Fruit fly (Drosophila melanogaster) whole organism, embryonic: Measurements from ENCODE around the gene Rad60.

Experiments
- B-H1 ChIP-seq: fragments of 200-800 bp; sonication (Bioruptor generic); IDR thresholded peaks from 3 replicates; pipeline ENCODE4 v1.3.6; 2022; ENCODE audit warnings: missing biosample characterization, missing genetic modification characterization
- Bdp1 ChIP-seq: fragments of 200-800 bp; sonication (Bioruptor generic); optimal IDR thresholded peaks from 3 replicates; lab custom pipeline; 2016; ENCODE audit warnings: missing biosample characterization, missing genetic modification characterization
- CG1024 ChIP-seq: fragments of 200-800 bp; sonication (Bioruptor generic); IDR thresholded peaks from 2 replicates; pipeline ENCODE4 v1.3.6; 2022; ENCODE audit warnings: missing biosample characterization, missing genetic modification characterization
- CG10267 ChIP-seq: fragments of 200-800 bp; sonication (Bioruptor generic); optimal IDR thresholded peaks from 2 replicates; lab custom pipeline; 2018; ENCODE audit warnings: missing biosample characterization, mild to moderate bottlenecking, missing genetic modification characterization, moderate library complexity
- CG11695 ChIP-seq: fragments of 200-800 bp; sonication (Bioruptor generic); IDR thresholded peaks from 3 replicates; pipeline ENCODE4 v1.3.6; 2022; ENCODE audit warnings: missing biosample characterization, missing genetic modification characterization
- CG12744 ChIP-seq: fragments of 200-800 bp; sonication (Bioruptor generic); optimal IDR thresholded peaks from 2 replicates; lab custom pipeline; 2016; ENCODE audit warnings: missing biosample characterization, missing genetic modification characterization
- CG30020 ChIP-seq: fragments of 200-800 bp; optimal IDR thresholded peaks from 2 replicates; lab custom pipeline; 2019; ENCODE audit warnings: missing biosample characterization, mild to moderate bottlenecking, missing genetic modification characterization, moderate library complexity
- CG30403 ChIP-seq: fragments of 200-800 bp; sonication (Bioruptor generic); optimal IDR thresholded peaks from 3 replicates; lab custom pipeline; 2016; ENCODE audit warnings: missing biosample characterization, missing genetic modification characterization
- CG32532 ChIP-seq: fragments of 200-800 bp; sonication (Bioruptor generic); IDR thresholded peaks from 2 replicates; pipeline ENCODE4 v1.3.6; 2022; ENCODE audit warnings: missing biosample characterization, missing genetic modification characterization
- CG33213 ChIP-seq: fragments of 200-800 bp; sonication (Bioruptor generic); optimal IDR thresholded peaks from 3 replicates; lab custom pipeline; 2016; ENCODE audit warnings: missing biosample characterization, missing genetic modification characterization
- CG3838 ChIP-seq: fragments of 200-800 bp; sonication (Bioruptor generic); optimal IDR thresholded peaks from 3 replicates; lab custom pipeline; 2016; ENCODE audit warnings: missing biosample characterization, missing genetic modification characterization
- CG3995 ChIP-seq: fragments of 200-800 bp; sonication (Bioruptor generic); optimal IDR thresholded peaks from 3 replicates; lab custom pipeline; 2016; ENCODE audit warnings: missing biosample characterization, missing genetic modification characterization
- CG4328 ChIP-seq: fragments of 200-800 bp; sonication (Bioruptor generic); optimal IDR thresholded peaks from 3 replicates; lab custom pipeline; 2017; ENCODE audit warnings: missing biosample characterization, missing genetic modification reagents, missing genetic modification characterization
- CG43689 ChIP-seq: fragments of 200-800 bp; sonication (Bioruptor generic); IDR thresholded peaks from 2 replicates; pipeline ENCODE4 v1.3.6; 2022; ENCODE audit warnings: missing biosample characterization, missing genetic modification characterization
- CG4730 ChIP-seq: fragments of 200-800 bp; sonication (Bioruptor generic); IDR thresholded peaks from 2 replicates; pipeline ENCODE4 v1.3.6; 2022; ENCODE audit warnings: missing biosample characterization, missing genetic modification characterization
- CG7271 ChIP-seq: fragments of 200-800 bp; sonication (Bioruptor generic); optimal IDR thresholded peaks from 2 replicates; lab custom pipeline; 2018; ENCODE audit warnings: missing biosample characterization, mild to moderate bottlenecking, missing genetic modification characterization, moderate library complexity
- CG8281 ChIP-seq: fragments of 200-800 bp; sonication (Bioruptor generic); optimal IDR thresholded peaks from 2 replicates; lab custom pipeline; 2018; ENCODE audit warnings: missing biosample characterization, mild to moderate bottlenecking, missing genetic modification characterization, moderate library complexity
- CHES-1-like ChIP-seq: fragments of 200-800 bp; sonication (Bioruptor generic); optimal IDR thresholded peaks from 2 replicates; lab custom pipeline; 2016; ENCODE audit warnings: missing biosample characterization, missing genetic modification characterization
- HLH3B ChIP-seq: fragments of 200-800 bp; sonication (Bioruptor generic); IDR thresholded peaks from 2 replicates; pipeline ENCODE4 v1.3.6; 2022; ENCODE audit warnings: missing biosample characterization, missing genetic modification characterization
- Hey ChIP-seq: fragments of 200-800 bp; sonication (Bioruptor generic); optimal IDR thresholded peaks from 3 replicates; lab custom pipeline; 2018; ENCODE audit warnings: missing biosample characterization, mild to moderate bottlenecking, missing genetic modification characterization
- Kr ChIP-seq: fragments of 200-800 bp; sonication (Bioruptor generic); optimal IDR thresholded peaks from 2 replicates; lab custom pipeline; 2017; ENCODE audit warnings: missing biosample characterization, mild to moderate bottlenecking, missing genetic modification characterization
- Meics ChIP-seq: fragments of 200-800 bp; sonication (Bioruptor generic); optimal IDR thresholded peaks from 2 replicates; lab custom pipeline; 2017; ENCODE audit warnings: missing biosample characterization, mild to moderate bottlenecking, missing genetic modification characterization
- Opbp ChIP-seq: fragments of 200-800 bp; sonication (Bioruptor generic); IDR thresholded peaks from 3 replicates; pipeline ENCODE4 v1.3.6; 2022; ENCODE audit warnings: missing biosample characterization, missing genetic modification characterization; ENCODE audit not compliant: partially characterized antibody
- PHDP ChIP-seq: fragments of 200-800 bp; sonication (Bioruptor generic); optimal IDR thresholded peaks from 3 replicates; lab custom pipeline; 2018; ENCODE audit warnings: missing biosample characterization, mild to moderate bottlenecking, missing genetic modification characterization, moderate library complexity
- Pdp1 ChIP-seq, 2 experiments: fragments of 200-800 bp; sonication (Bioruptor generic); optimal IDR thresholded peaks; 3 replicates each; lab custom pipeline; 2016; ENCODE audit warnings: missing biosample characterization in 2 of 2, missing genetic modification characterization in 2 of 2, mild to moderate bottlenecking in 1 of 2, moderate library complexity in 1 of 2
- Poxn ChIP-seq: fragments of 200-800 bp; sonication (Bioruptor generic); IDR thresholded peaks from 2 replicates; pipeline ENCODE4 v1.3.6; 2022; ENCODE audit warnings: missing biosample characterization, missing genetic modification characterization
- Xrp1 ChIP-seq: fragments of 200-800 bp; sonication (Bioruptor generic); IDR thresholded peaks from 2 replicates; pipeline ENCODE4 v1.3.6; 2022; ENCODE audit warnings: missing biosample characterization, missing genetic modification characterization
- abd-A ChIP-seq: fragments of 200-800 bp; sonication (Bioruptor generic); optimal IDR thresholded peaks from 3 replicates; lab custom pipeline; 2019; ENCODE audit warnings: missing biosample characterization, mild to moderate bottlenecking, missing genetic modification characterization, moderate library complexity
- ara ChIP-seq: fragments of 200-800 bp; sonication (Bioruptor generic); IDR thresholded peaks from 2 replicates; pipeline ENCODE4 v1.3.6; 2022; ENCODE audit warnings: missing biosample characterization, missing genetic modification characterization
- bcd ChIP-seq: fragments of 200-800 bp; sonication (Bioruptor generic); optimal IDR thresholded peaks from 2 replicates; lab custom pipeline; 2017; ENCODE audit warnings: missing biosample characterization, mild to moderate bottlenecking, missing genetic modification characterization
- cad ChIP-seq: fragments of >200 bp; optimal IDR thresholded peaks from 2 replicates; lab custom pipeline; 2017; ENCODE audit warnings: missing biosample characterization, missing genetic modification characterization
- dati ChIP-seq: fragments of 200-800 bp; sonication (Bioruptor generic); IDR thresholded peaks from 2 replicates; pipeline ENCODE4 v1.3.6; 2022; ENCODE audit warnings: missing biosample characterization, missing genetic modification characterization
- disco-r ChIP-seq: fragments of 200-800 bp; sonication (Bioruptor generic); optimal IDR thresholded peaks from 2 replicates; lab custom pipeline; 2016; ENCODE audit warnings: missing biosample characterization, missing genetic modification characterization
- dm ChIP-seq: fragments of 200-800 bp; sonication (Bioruptor generic); optimal IDR thresholded peaks from 3 replicates; lab custom pipeline; 2016; ENCODE audit warnings: missing biosample characterization, missing genetic modification characterization
- emc ChIP-seq: fragments of 200-800 bp; sonication (Bioruptor generic); optimal IDR thresholded peaks from 2 replicates; lab custom pipeline; 2016; ENCODE audit warnings: missing biosample characterization, missing genetic modification characterization
- fd102C ChIP-seq: fragments of 200-800 bp; sonication (Bioruptor generic); optimal IDR thresholded peaks from 2 replicates; lab custom pipeline; 2018; ENCODE audit warnings: missing biosample characterization, mild to moderate bottlenecking, missing genetic modification characterization, moderate library complexity
- gcm2 ChIP-seq: fragments of 200-800 bp; sonication (Bioruptor generic); optimal IDR thresholded peaks from 2 replicates; lab custom pipeline; 2016; ENCODE audit warnings: missing biosample characterization, missing genetic modification characterization
- gsb-n ChIP-seq: fragments of 200-800 bp; sonication (Bioruptor generic); optimal IDR thresholded peaks from 3 replicates; lab custom pipeline; 2018; ENCODE audit warnings: missing biosample characterization, mild to moderate bottlenecking, missing genetic modification characterization
- hbn ChIP-seq: fragments of 200-800 bp; sonication (Bioruptor generic); IDR thresholded peaks from 2 replicates; pipeline ENCODE4 v1.3.6; 2022; ENCODE audit warnings: missing biosample characterization, missing genetic modification characterization; ENCODE audit not compliant: partially characterized antibody
- lmd ChIP-seq: fragments of 200-800 bp; sonication (Bioruptor generic); IDR thresholded peaks from 2 replicates; pipeline ENCODE4 v1.3.6; 2022; ENCODE audit warnings: missing biosample characterization, missing genetic modification characterization
- nerfin-2 ChIP-seq: fragments of 200-800 bp; sonication (Bioruptor generic); IDR thresholded peaks from 2 replicates; pipeline ENCODE4 v1.3.6; 2022; ENCODE audit warnings: missing biosample characterization, missing genetic modification characterization; ENCODE audit not compliant: partially characterized antibody
- nmo ChIP-seq: fragments of 200-800 bp; sonication (Bioruptor generic); optimal IDR thresholded peaks from 2 replicates; lab custom pipeline; 2018; ENCODE audit warnings: missing biosample characterization, mild to moderate bottlenecking, missing genetic modification characterization, moderate library complexity
- onecut ChIP-seq: fragments of 200-800 bp; sonication (Bioruptor generic); IDR thresholded peaks from 2 replicates; pipeline ENCODE4 v1.3.6; 2022; ENCODE audit warnings: missing biosample characterization, missing genetic modification characterization
- org-1 ChIP-seq: fragments of 200-800 bp; sonication (Bioruptor generic); optimal IDR thresholded peaks from 2 replicates; lab custom pipeline; 2017; ENCODE audit warnings: missing biosample characterization, missing genetic modification characterization
- psq ChIP-seq: fragments of 200-800 bp; sonication (Bioruptor generic); optimal IDR thresholded peaks from 2 replicates; lab custom pipeline; 2017; ENCODE audit warnings: missing biosample characterization, missing genetic modification characterization
- sd ChIP-seq: fragments of 200-800 bp; sonication (Bioruptor generic); optimal IDR thresholded peaks from 3 replicates; lab custom pipeline; 2018; ENCODE audit warnings: missing biosample characterization, mild to moderate bottlenecking, missing genetic modification characterization, moderate library complexity
- so ChIP-seq: fragments of 200-800 bp; sonication (Bioruptor generic); IDR thresholded peaks from 3 replicates; pipeline ENCODE4 v1.3.6; 2022; ENCODE audit warnings: missing biosample characterization, missing genetic modification characterization
- tgo ChIP-seq: fragments of 200-800 bp; sonication (Bioruptor generic); IDR thresholded peaks from 3 replicates; pipeline ENCODE4 v1.3.6; 2022; ENCODE audit warnings: missing biosample characterization, missing genetic modification characterization
- trh ChIP-seq: fragments of 200-800 bp; sonication (Bioruptor generic); optimal IDR thresholded peaks from 2 replicates; lab custom pipeline; 2016; ENCODE audit warnings: missing biosample characterization, missing genetic modification characterization
- vvl ChIP-seq: fragments of 200-800 bp; sonication (Bioruptor generic); IDR thresholded peaks from 2 replicates; pipeline ENCODE4 v1.3.6; 2022; ENCODE audit warnings: missing biosample characterization, missing genetic modification characterization
- yki ChIP-seq: fragments of >200 bp; optimal IDR thresholded peaks from 3 replicates; lab custom pipeline; 2018
- zen2 ChIP-seq: fragments of 200-800 bp; sonication (Bioruptor generic); IDR thresholded peaks from 3 replicates; pipeline ENCODE4 v1.3.6; 2022; ENCODE audit warnings: missing biosample characterization, missing genetic modification characterization; ENCODE audit not compliant: partially characterized antibody

The Rad60 gene

dm6 chr3R:23211745-23212254, 39.5 kb downstream of the Rad60 start:
- TF ChIP-seq B-H1 (GFP tag; lab: Robert Waterston, UW) (no peak), CG30403 (GFP tag; lab: Kevin White, UChicago) (peak; percentile 74), abd-A (tag; lab: Kevin White, UChicago) (no peak), CG11695 (GFP tag; lab: Robert Waterston, UW) (0 out of 3 replicates have a peak, but pooled peaks have one; percentile 37), CG4328 (GFP tag; lab: Kevin White, UChicago) (peak; percentile 23), hbn (no peak), gsb-n (tag; lab: Kevin White, UChicago) (peak; percentile 21), onecut (peak; percentile 24; the same call in 1 of the 2 replicates), CG33213 (GFP tag; lab: Kevin White, UChicago) (peak; percentile 2), PHDP (tag; lab: Kevin White, UChicago) (peak; percentile 41), CG4730 (no peak), Pdp1 (GFP tag; optimal IDR thresholded peaks at IDR 0.05; lab: Kevin White, UChicago) (peak; percentile 40 to 52), disco-r (GFP tag; lab: Kevin White, UChicago) (no peak), CG3995 (no peak), CG8281 (tag; lab: Kevin White, UChicago) (no peak), trh (GFP tag; lab: Kevin White, UChicago) (no peak), CG1024 (GFP tag; lab: Robert Waterston, UW) (no peak), CHES-1-like (no peak), Opbp (GFP tag; lab: Robert Waterston, UW) (no peak), nmo (GFP tag; lab: Kevin White, UChicago) (peak; percentile 60), nerfin-2 (GFP tag; lab: Robert Waterston, UW) (no peak), yki (lab: Kevin White, UChicago) (no peak), sd (tag; lab: Kevin White, UChicago) (no peak), cad (GFP tag; lab: Kevin White, UChicago) (no peak), Xrp1 (GFP tag; lab: Robert Waterston, UW) (peak; percentile 60; the same call in 1 of the 2 replicates), CG32532 (GFP tag; lab: Robert Waterston, UW) (peak; percentile 58; the same call in 1 of the 2 replicates), bcd (GFP tag; lab: Kevin White, UChicago) (peak; percentile 47), emc (no peak), CG3838 (no peak), tgo (peak; percentile 61), psq (GFP tag; lab: Kevin White, UChicago) (no peak), CG30020 (no peak), CG7271 (no peak), CG43689 (GFP tag; lab: Robert Waterston, UW) (no peak), Kr (GFP tag; lab: Kevin White, UChicago) (no peak), org-1 (peak; percentile 26), so (no peak), CG12744 (GFP tag; lab: Kevin White, UChicago) (no peak), dati (GFP tag; lab: Robert Waterston, UW) (no peak), Hey (tag; lab: Kevin White, UChicago) (peak; percentile 12), Meics (GFP tag; lab: Kevin White, UChicago) (peak; percentile 76), vvl (GFP tag; lab: Robert Waterston, UW) (peak; percentile 75), ara (GFP tag; lab: Robert Waterston, UW) (no peak; the same call in 1 of the 2 replicates), lmd (GFP tag; lab: Robert Waterston, UW) (peak; percentile 42; the same call in 1 of the 2 replicates), gcm2 (GFP tag; lab: Kevin White, UChicago) (no peak), dm (no peak), zen2 (no peak), fd102C (GFP tag; lab: Kevin White, UChicago) (no peak), HLH3B (peak; percentile 64), CG10267 (peak; percentile 64), Poxn (GFP tag; lab: Robert Waterston, UW) (no peak), Bdp1 (GFP tag; lab: Kevin White, UChicago) (no peak)
